Worm (Caenorhabditis elegans): ENCODE measurements around the gene W02F12.4.

The W02F12.4 gene

DNA sequence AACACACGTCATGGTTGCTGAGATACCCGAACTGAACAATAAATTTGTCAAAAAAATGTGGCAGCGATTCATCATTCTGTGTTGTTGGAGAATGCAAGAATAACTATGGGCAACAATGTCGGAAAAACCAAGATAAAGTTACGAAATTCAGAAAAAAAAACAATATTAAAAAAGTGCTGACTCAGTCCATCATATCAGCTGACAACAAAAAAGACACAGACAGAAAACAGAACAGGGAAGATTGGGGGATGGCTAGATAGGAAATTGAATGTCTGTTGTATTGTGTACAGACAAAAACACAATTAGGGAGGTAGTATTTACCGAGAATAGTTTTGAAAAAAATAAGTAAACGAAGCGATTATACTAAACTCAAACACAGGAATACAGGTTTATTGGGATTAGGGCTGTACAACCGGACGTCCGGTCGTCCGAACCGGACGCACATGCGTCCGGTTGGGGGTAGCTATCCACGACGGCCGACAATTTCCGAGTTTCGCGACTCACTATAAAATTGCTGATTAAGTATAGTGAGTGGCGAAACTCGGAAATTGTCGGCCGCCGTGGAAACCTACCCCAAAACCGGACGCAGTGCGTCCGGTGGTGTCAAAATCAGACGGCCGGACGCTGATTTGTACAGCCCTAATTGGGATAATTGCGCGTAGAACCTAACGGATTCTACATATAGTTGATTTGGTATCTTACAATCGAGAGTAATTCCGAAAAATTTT lies 49.0 kb downstream of the W02F12.4 start (continued):
- no peak for TF ChIP-seq ces-1 (GFP tag; optimal IDR thresholded peaks at IDR 0.05)
- TF ChIP-seq dmd-6 (GFP tag; IDR thresholded peaks at IDR 0.05), result no peak
- no peak for TF ChIP-seq mdl-1 (tag; optimal IDR thresholded peaks at IDR 0.05)
- peak; percentile 14 for TF ChIP-seq hlh-11 (tag; optimal IDR thresholded peaks at IDR 0.05)
- TF ChIP-seq vab-7 (GFP tag; IDR thresholded peaks at IDR 0.05), result no peak
- TF ChIP-seq nhr-48 (tag; optimal IDR thresholded peaks at IDR 0.05), result no peak
- TF ChIP-seq tra-1 (GFP tag; IDR thresholded peaks at IDR 0.05), result 0 out of 2 replicates have a peak, but pooled peaks have one; percentile 40
- TF ChIP-seq dve-1 (tag; optimal IDR thresholded peaks at IDR 0.05; ENCODE audit: insufficient read depth), result peak; percentile 59
- TF ChIP-seq hmg-1.1 (GFP tag; IDR thresholded peaks at IDR 0.05), result no peak
- peak; percentile 1 for TF ChIP-seq mes-2 (tag; optimal IDR thresholded peaks at IDR 0.05; ENCODE audit: poor library complexity, severe bottlenecking)
- peak; percentile 40 for TF ChIP-seq snpc-4 (tag; optimal IDR thresholded peaks at IDR 0.05)
- no peak for TF ChIP-seq php-3 (GFP tag; IDR thresholded peaks at IDR 0.05)
- TF ChIP-seq lin-39 (tag; optimal IDR thresholded peaks at IDR 0.05), result no peak
- no peak for TF ChIP-seq aha-1 (tag)
- TF ChIP-seq unc-62 (GFP tag; optimal IDR thresholded peaks at IDR 0.05 in 1 of 2), result peak in 1 of 2 experiments; percentile 31
- TF ChIP-seq unc-62 (tag; optimal IDR thresholded peaks at IDR 0.05), result no peak
- no peak for TF ChIP-seq rbr-2 (tag; optimal IDR thresholded peaks at IDR 0.05)
- no peak for TF ChIP-seq D1046.2 (GFP tag; IDR thresholded peaks at IDR 0.05)

DNA sequence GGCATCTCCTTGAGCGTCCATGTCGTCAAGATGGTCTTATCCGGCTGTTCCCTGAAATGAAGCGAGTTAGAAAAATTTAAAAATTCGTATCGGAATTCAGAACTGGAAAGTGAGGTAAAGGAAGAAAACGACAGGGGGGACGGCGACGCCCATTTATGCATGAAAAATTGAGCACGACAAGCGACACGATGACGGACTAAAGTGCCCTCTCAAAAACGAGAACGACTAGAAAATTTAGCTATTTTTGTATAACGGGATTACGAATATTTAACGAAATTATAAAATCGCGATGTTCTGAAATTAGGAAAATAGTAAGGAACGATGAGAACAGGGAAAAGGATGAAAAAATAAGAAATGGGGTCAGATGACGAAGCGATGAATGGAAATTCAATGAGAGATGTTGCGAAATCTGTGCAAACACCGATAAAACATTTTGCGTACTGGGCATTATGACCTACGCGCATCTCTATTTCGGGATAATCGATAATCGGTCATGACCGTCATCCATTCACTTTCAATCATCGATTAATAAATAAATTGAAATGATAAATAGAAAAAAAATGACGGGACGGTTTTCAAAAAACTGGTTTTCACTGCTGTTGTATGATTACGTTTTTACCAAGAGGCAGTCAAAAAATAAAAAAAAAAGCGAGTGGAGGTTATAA lies 50.2 kb downstream of the W02F12.4 start, which contains the start of gene snb-1:
Gene snb-1, minus strand, starts transcription at position 51 of the 665 bp plus-strand sequence.
- peak; percentile 5 for TF ChIP-seq nhr-102 (tag; optimal IDR thresholded peaks at IDR 0.05)
- TF ChIP-seq cey-2 (tag; optimal IDR thresholded peaks at IDR 0.05; ENCODE audit: borderline replicate concordance, insufficient read depth), result no peak
- no peak for TF ChIP-seq Y75B8A.6 (GFP tag; IDR thresholded peaks at IDR 0.05)
- TF ChIP-seq daf-12 (tag; optimal IDR thresholded peaks at IDR 0.05), result no peak
- peak in 1 of 2 experiments; percentile 80 for TF ChIP-seq lsy-2 (tag; optimal IDR thresholded peaks at IDR 0.05)
- peak; percentile 24 for TF ChIP-seq mxl-3 (GFP tag; optimal IDR thresholded peaks at IDR 0.05)
- no peak for TF ChIP-seq ZK546.5 (tag; optimal IDR thresholded peaks at IDR 0.05)
- peak; percentile 93 for TF ChIP-seq hlh-30 (tag; optimal IDR thresholded peaks at IDR 0.05; ENCODE audit: insufficient read depth)
- peak; percentile 40 for TF ChIP-seq ama-1 (optimal IDR thresholded peaks at IDR 0.05)
- TF ChIP-seq ztf-7 (tag; optimal IDR thresholded peaks at IDR 0.05), result no peak
- TF ChIP-seq spr-3 (GFP tag; optimal IDR thresholded peaks at IDR 0.05), result no peak
- TF ChIP-seq madf-9 (GFP tag; conservative IDR thresholded peaks at IDR 0.05), result no peak
- no peak for TF ChIP-seq F44E2.7 (GFP tag; IDR thresholded peaks at IDR 0.05)
- no peak for TF ChIP-seq nhr-42 (GFP tag; IDR thresholded peaks at IDR 0.05)
- TF ChIP-seq nhr-10 (tag; optimal IDR thresholded peaks at IDR 0.05), result no peak
- TF ChIP-seq php-3 (GFP tag; IDR thresholded peaks at IDR 0.05), result no peak
- no peak for TF ChIP-seq arid-1 (GFP tag; conservative IDR thresholded peaks at IDR 0.05)
- TF ChIP-seq nhr-41 (GFP tag; IDR thresholded peaks at IDR 0.05), result no peak
- peak; percentile 34 for TF ChIP-seq nhr-6 (tag; optimal IDR thresholded peaks at IDR 0.05)
- peak; percentile 11 for TF ChIP-seq F37D6.2 (tag; optimal IDR thresholded peaks at IDR 0.05)
- no peak for TF ChIP-seq lin-39 (tag; optimal IDR thresholded peaks at IDR 0.05)
- no peak for TF ChIP-seq jun-1 (tag; optimal IDR thresholded peaks at IDR 0.05)
- TF ChIP-seq hif-1 (tag; optimal IDR thresholded peaks at IDR 0.05), result peak in 1 of 2 experiments; percentile 21
- no peak for TF ChIP-seq zfp-2 (tag; optimal IDR thresholded peaks at IDR 0.05)
- TF ChIP-seq nhr-11 (tag; optimal IDR thresholded peaks at IDR 0.05), result peak; percentile 22
- peak; percentile 69 for TF ChIP-seq lin-13 (GFP tag; optimal IDR thresholded peaks at IDR 0.05)
- no peak for TF ChIP-seq ceh-62 (tag; optimal IDR thresholded peaks at IDR 0.05)
- no peak for TF ChIP-seq skn-1 (tag; optimal IDR thresholded peaks at IDR 0.05)
- no peak for TF ChIP-seq snpc-4 (tag; optimal IDR thresholded peaks at IDR 0.05)
- TF ChIP-seq ceh-32 (tag; optimal IDR thresholded peaks at IDR 0.05; ENCODE audit: poor library complexity), result no peak
- TF ChIP-seq snpc-1.2 (GFP tag; IDR thresholded peaks at IDR 0.05), result no peak
- TF ChIP-seq nhr-237 (tag; optimal IDR thresholded peaks at IDR 0.05), result no peak
- TF ChIP-seq lir-3 (tag; optimal IDR thresholded peaks at IDR 0.05), result no peak
- TF ChIP-seq dpl-1 (GFP tag; optimal IDR thresholded peaks at IDR 0.05), result peak; percentile 43

Measured in whole organism, L4 larva.